Fruit fly (Drosophila melanogaster): ENCODE measurements around the gene CG43923.
A peak's percentile ranks its signal among the peaks of the same experiment; 100 is the strongest.
"Not testable (repeated sequence)": the region's sequence is repeated elsewhere in the genome, so short reads cannot be mapped to it uniquely, and the experiment has no call there.

The CG43923 gene

DNA sequence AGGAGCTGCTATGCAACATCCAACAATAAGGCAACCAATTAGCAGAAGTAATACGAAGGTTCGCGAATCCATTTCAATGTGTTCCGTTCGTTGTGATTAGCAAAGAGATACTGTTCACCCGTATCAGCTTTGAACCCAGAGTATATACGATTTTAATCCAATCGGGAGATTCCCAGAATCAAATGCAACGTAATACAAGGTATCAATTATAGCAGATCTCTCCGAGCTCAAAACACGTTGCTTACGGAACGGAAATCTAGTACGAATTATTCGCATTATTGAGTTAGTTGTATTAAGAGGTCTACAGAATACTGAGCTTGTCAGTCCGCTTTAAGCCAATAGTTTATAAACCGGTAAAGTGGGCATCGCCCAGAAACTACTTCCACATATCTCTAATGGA is 16.5 kb downstream of the CG43923 start, which contains the start of gene CG44141:
TSS of gene CG44141 (minus strand) at position 101 of the 400 bp plus-strand sequence.
- TF ChIP-seq D19A (tag; optimal IDR thresholded peaks at IDR 0.05); yki (optimal IDR thresholded peaks at IDR 0.05); Hr51 (GFP tag; optimal IDR thresholded peaks at IDR 0.05): not testable (repeated sequence)

dm6 chr2L:15643791-15644190 is 32.1 kb downstream of the CG43923 start:
- TF ChIP-seq CG4617 (GFP tag; optimal IDR thresholded peaks at IDR 0.05; ENCODE audit: borderline replicate concordance), result no peak
- TF ChIP-seq B-H1 (GFP tag; IDR thresholded peaks at IDR 0.05), result no peak
- peak; percentile 20 for TF ChIP-seq CG5245 (GFP tag; optimal IDR thresholded peaks at IDR 0.05)
- TF ChIP-seq CG7372 (GFP tag; IDR thresholded peaks at IDR 0.05), result 0 out of 2 replicates have a peak, but pooled peaks have one; percentile 18
- TF ChIP-seq CG10654 (GFP tag; optimal IDR thresholded peaks at IDR 0.05), result peak; percentile 10
- peak; percentile 6 for TF ChIP-seq CG4424 (GFP tag; optimal IDR thresholded peaks at IDR 0.05)
- TF ChIP-seq bab2 (GFP tag; optimal IDR thresholded peaks at IDR 0.05), result peak; percentile 13
- 0 out of 2 replicates have a peak, but pooled peaks have one; percentile 13 for TF ChIP-seq CG10959 (GFP tag; IDR thresholded peaks at IDR 0.05)
- TF ChIP-seq Nf-YB (GFP tag; optimal IDR thresholded peaks at IDR 0.05), result no peak
- TF ChIP-seq CG3726 (GFP tag; IDR thresholded peaks at IDR 0.05), result 0 out of 3 replicates have a peak, but pooled peaks have one; percentile 29
- TF ChIP-seq Lhr (GFP tag; optimal IDR thresholded peaks at IDR 0.05), result peak; percentile 15
- TF ChIP-seq caup (GFP tag; optimal IDR thresholded peaks at IDR 0.05; ENCODE audit: severe bottlenecking), result no peak
- TF ChIP-seq Chrac-16 (GFP tag; optimal IDR thresholded peaks at IDR 0.05), result peak; percentile 21
- peak; percentile 23 for TF ChIP-seq en (GFP tag; optimal IDR thresholded peaks at IDR 0.05)
- no peak for TF ChIP-seq nerfin-1 (tag; optimal IDR thresholded peaks at IDR 0.05)
- 0 out of 2 replicates have a peak, but pooled peaks have one; percentile 13 for TF ChIP-seq Taf1 (GFP tag; IDR thresholded peaks at IDR 0.05)
- no peak for TF ChIP-seq Camta (GFP tag; optimal IDR thresholded peaks at IDR 0.05)
- peak; percentile 9 for TF ChIP-seq mam (GFP tag; optimal IDR thresholded peaks at IDR 0.05)
- TF ChIP-seq chinmo (GFP tag; IDR thresholded peaks at IDR 0.05; ENCODE audit: partially characterized antibody), result 0 out of 4 replicates have a peak, but pooled peaks have one; percentile 45
- TF ChIP-seq stwl (tag; optimal IDR thresholded peaks at IDR 0.05), result peak; percentile 64
- peak; percentile 10 for TF ChIP-seq CG12942 (GFP tag; optimal IDR thresholded peaks at IDR 0.05)
- no peak for TF ChIP-seq vvl (GFP tag; IDR thresholded peaks at IDR 0.05)
- peak; percentile 97 for TF ChIP-seq CTCF (GFP tag; optimal IDR thresholded peaks at IDR 0.05)
- no peak for TF ChIP-seq CG13775 (GFP tag; optimal IDR thresholded peaks at IDR 0.05)
- TF ChIP-seq CG13624 (GFP tag; optimal IDR thresholded peaks at IDR 0.05), result no peak
- peak; percentile 90 for TF ChIP-seq Dip2 (GFP tag; IDR thresholded peaks at IDR 0.05)
- TF ChIP-seq CG3995 (GFP tag; optimal IDR thresholded peaks at IDR 0.05), result no peak
- no peak for TF ChIP-seq cad (GFP tag; optimal IDR thresholded peaks at IDR 0.05)
- peak; percentile 64 for TF ChIP-seq sens (GFP tag)
- no peak for TF ChIP-seq CG18262 (tag; optimal IDR thresholded peaks at IDR 0.05)
- TF ChIP-seq CG8944 (GFP tag; optimal IDR thresholded peaks at IDR 0.05), result peak; percentile 24
- peak; percentile 31 for TF ChIP-seq CG30403 (GFP tag; optimal IDR thresholded peaks at IDR 0.05)
- peak; percentile 41; the same call in 1 of the 2 replicates for TF ChIP-seq CG13287 (GFP tag; IDR thresholded peaks at IDR 0.05; ENCODE audit: partially characterized antibody)
- TF ChIP-seq CG9609 (GFP tag; optimal IDR thresholded peaks at IDR 0.05), result peak; percentile 5
- peak in 1 of 2 experiments; percentile 8 for TF ChIP-seq chif (GFP tag; optimal IDR thresholded peaks at IDR 0.05)

- TF ChIP-seq Xrp1 (GFP tag; IDR thresholded peaks at IDR 0.05), result no peak
- peak; percentile 91 for TF ChIP-seq Ets65A (GFP tag)
- no peak for TF ChIP-seq CG6175 (GFP tag; IDR thresholded peaks at IDR 0.05)
- no peak for TF ChIP-seq ab (GFP tag; optimal IDR thresholded peaks at IDR 0.05)
Observed at dm6 chr2L:15641668-15642067, 34.2 kb downstream of the CG43923 start.

All from whole organism, embryonic.